Worm (Caenorhabditis elegans): Measurements from ENCODE around the gene nlf-1.

Gene nlf-1

ce11 chrX:1064064-1064463, 46.7 kb upstream of the nlf-1 start (continued):
- TF ChIP-seq daf-19 (GFP tag; conservative IDR thresholded peaks at IDR 0.05) (no peak), ceh-32 (tag; optimal IDR thresholded peaks at IDR 0.05; ENCODE audit: poor library complexity) (no peak), nhr-41 (GFP tag; IDR thresholded peaks at IDR 0.05) (no peak), unc-39 (tag; optimal IDR thresholded peaks at IDR 0.05) (no peak), ama-1 (optimal IDR thresholded peaks at IDR 0.05) (no peak), F10B5.3 (tag; optimal IDR thresholded peaks at IDR 0.05) (no peak), Y75B8A.6 (GFP tag; IDR thresholded peaks at IDR 0.05) (no peak), F37D6.2 (tag; optimal IDR thresholded peaks at IDR 0.05) (peak; percentile 72), mep-1 (tag; optimal IDR thresholded peaks at IDR 0.05) (peak; percentile 73), ceh-82 (tag; optimal IDR thresholded peaks at IDR 0.05) (no peak), dmd-6 (GFP tag; IDR thresholded peaks at IDR 0.05) (peak; percentile 36), mxl-3 (GFP tag; optimal IDR thresholded peaks at IDR 0.05) (peak; percentile 66), tag-97 (GFP tag; IDR thresholded peaks at IDR 0.05) (no peak), dve-1 (tag; optimal IDR thresholded peaks at IDR 0.05; ENCODE audit: insufficient read depth) (no peak), Y105C5A.15 (GFP tag; IDR thresholded peaks at IDR 0.05) (no peak), ctbp-1 (GFP tag; IDR thresholded peaks at IDR 0.05) (peak; percentile 79), spr-3 (GFP tag; optimal IDR thresholded peaks at IDR 0.05) (no peak), daf-16 (GFP tag; optimal IDR thresholded peaks at IDR 0.05) (no peak), daf-16 (tag; optimal IDR thresholded peaks at IDR 0.05) (no peak), F49E8.2 (tag; optimal IDR thresholded peaks at IDR 0.05; ENCODE audit: borderline replicate concordance) (no peak), unc-130 (GFP tag; optimal IDR thresholded peaks at IDR 0.05) (no peak), nhr-25 (tag; optimal IDR thresholded peaks at IDR 0.05; ENCODE audit: borderline replicate concordance, insufficient read depth) (no peak), unc-62 (GFP tag; optimal IDR thresholded peaks at IDR 0.05 in 1 of 2) (peak in 1 of 2 experiments; percentile 99), unc-62 (tag; optimal IDR thresholded peaks at IDR 0.05) (no peak), nhr-76 (tag; optimal IDR thresholded peaks at IDR 0.05) (no peak), lin-38 (GFP tag; IDR thresholded peaks at IDR 0.05) (0 out of 2 replicates have a peak, but pooled peaks have one; percentile 9), arid-1 (GFP tag; conservative IDR thresholded peaks at IDR 0.05) (no peak), nhr-102 (tag; optimal IDR thresholded peaks at IDR 0.05) (no peak), lim-7 (GFP tag; IDR thresholded peaks at IDR 0.05) (no peak), mdt-29 (GFP tag; IDR thresholded peaks at IDR 0.05) (no peak), nhr-42 (GFP tag; IDR thresholded peaks at IDR 0.05) (no peak), jun-1 (tag; optimal IDR thresholded peaks at IDR 0.05) (no peak), T26A8.4 (GFP tag; IDR thresholded peaks at IDR 0.05) (no peak), zfp-3 (GFP tag; conservative IDR thresholded peaks at IDR 0.05) (no peak), zip-11 (GFP tag; IDR thresholded peaks at IDR 0.05) (no peak), hlh-11 (tag; optimal IDR thresholded peaks at IDR 0.05) (peak; percentile 48), nhr-11 (tag; optimal IDR thresholded peaks at IDR 0.05) (peak; percentile 23), ceh-20 (GFP tag; IDR thresholded peaks at IDR 0.05) (no peak), egl-27 (tag; optimal IDR thresholded peaks at IDR 0.05) (no peak), sdz-12 (GFP tag; optimal IDR thresholded peaks at IDR 0.05) (no peak), hmg-1.1 (GFP tag; IDR thresholded peaks at IDR 0.05) (peak; percentile 85), daf-12 (tag; optimal IDR thresholded peaks at IDR 0.05) (no peak), mdl-1 (tag; optimal IDR thresholded peaks at IDR 0.05) (peak in 1 of 2 experiments; percentile 70), php-3 (GFP tag; IDR thresholded peaks at IDR 0.05) (no peak), ceh-28 (tag; optimal IDR thresholded peaks at IDR 0.05) (no peak), F44E2.7 (GFP tag; IDR thresholded peaks at IDR 0.05) (no peak), aly-2 (tag; optimal IDR thresholded peaks at IDR 0.05) (no peak), nhr-6 (tag; optimal IDR thresholded peaks at IDR 0.05) (no peak), set-16 (GFP tag; IDR thresholded peaks at IDR 0.05) (peak; percentile 99), cey-2 (tag; optimal IDR thresholded peaks at IDR 0.05; ENCODE audit: borderline replicate concordance, insufficient read depth) (no peak), ces-1 (GFP tag; optimal IDR thresholded peaks at IDR 0.05) (no peak), F26F4.8 (GFP tag; conservative IDR thresholded peaks at IDR 0.05) (no peak)
